Worm (Caenorhabditis elegans): ENCODE measurements around the gene aka-1.
"Not testable (repeated sequence)": the region's sequence is repeated elsewhere in the genome, so short reads cannot be mapped to it uniquely, and the experiment has no call there.

aka-1 gene

ce11 chrII:7459205-7459604 lies 19.1 kb downstream of the aka-1 start, which contains the start of gene D1022.2:
TSS of gene D1022.2 (plus strand) at chrII:7459505.
- TF ChIP-seq W03F9.2 (tag; optimal IDR thresholded peaks at IDR 0.05) (no peak), him-1 (tag; optimal IDR thresholded peaks at IDR 0.05) (no peak), dao-5 (tag; optimal IDR thresholded peaks at IDR 0.05) (no peak)

DNA sequence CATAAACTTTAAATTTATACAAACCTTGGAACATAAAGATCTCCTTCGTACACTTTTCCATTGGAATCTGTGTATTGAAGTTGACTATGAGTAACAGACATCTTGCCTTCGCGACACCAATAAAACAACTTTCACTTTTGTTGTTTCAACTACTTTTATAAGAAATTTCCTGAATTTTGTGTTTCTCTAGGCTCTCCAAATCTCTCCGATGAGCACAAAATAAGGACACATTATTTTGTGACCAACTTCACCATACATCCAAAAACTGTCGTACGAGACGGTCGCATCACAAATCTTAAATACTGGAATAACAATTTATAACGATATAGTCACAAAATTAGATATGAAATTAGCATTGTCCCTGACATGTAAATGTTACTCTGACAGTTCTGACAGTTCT lies 19.6 kb downstream of the aka-1 start, which contains the start of gene D1022.5:
Gene D1022.5, minus strand, starts transcription at position 101 of the 400 bp plus-strand sequence.
- no peak for TF ChIP-seq him-1 (tag; optimal IDR thresholded peaks at IDR 0.05)
- no peak for TF ChIP-seq dao-5 (tag; optimal IDR thresholded peaks at IDR 0.05)
- no peak for TF ChIP-seq W03F9.2 (tag; optimal IDR thresholded peaks at IDR 0.05)

DNA sequence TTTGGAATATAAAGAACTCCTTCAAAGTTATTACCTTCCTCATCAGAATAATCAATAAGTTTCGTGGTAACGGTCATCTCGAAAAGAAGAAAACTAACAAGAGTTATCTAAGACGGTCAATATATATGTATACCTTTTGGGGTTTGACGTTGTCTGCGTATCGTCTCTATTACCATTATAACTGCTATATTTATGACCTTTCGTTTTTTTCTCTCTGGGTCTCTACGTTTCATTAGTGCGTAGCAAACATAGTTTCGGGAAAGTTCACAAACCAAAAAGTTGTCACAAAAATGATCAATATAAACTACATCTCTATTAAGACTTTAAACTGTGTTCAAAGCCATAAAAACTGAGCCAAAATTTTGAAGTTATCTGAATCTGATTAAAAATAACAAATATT lies 21.1 kb downstream of the aka-1 start, which contains the start of gene D1022.4:
Gene D1022.4, minus strand, starts transcription at position 83 of the 400 bp plus-strand sequence.
- no peak for TF ChIP-seq dao-5 (tag; optimal IDR thresholded peaks at IDR 0.05)
- TF ChIP-seq W03F9.2 (tag; optimal IDR thresholded peaks at IDR 0.05): no peak
- no peak for TF ChIP-seq him-1 (tag; optimal IDR thresholded peaks at IDR 0.05)

- no peak for TF ChIP-seq W03F9.2 (tag; optimal IDR thresholded peaks at IDR 0.05)
- no peak for TF ChIP-seq him-1 (tag; optimal IDR thresholded peaks at IDR 0.05)
- no peak for TF ChIP-seq dao-5 (tag; optimal IDR thresholded peaks at IDR 0.05)
Observed at ce11 chrII:7456184-7456583, 22.2 kb downstream of the aka-1 start, which contains the start of gene D1022.3. TSS of gene D1022.3 (minus strand) at chrII:7456284.

DNA sequence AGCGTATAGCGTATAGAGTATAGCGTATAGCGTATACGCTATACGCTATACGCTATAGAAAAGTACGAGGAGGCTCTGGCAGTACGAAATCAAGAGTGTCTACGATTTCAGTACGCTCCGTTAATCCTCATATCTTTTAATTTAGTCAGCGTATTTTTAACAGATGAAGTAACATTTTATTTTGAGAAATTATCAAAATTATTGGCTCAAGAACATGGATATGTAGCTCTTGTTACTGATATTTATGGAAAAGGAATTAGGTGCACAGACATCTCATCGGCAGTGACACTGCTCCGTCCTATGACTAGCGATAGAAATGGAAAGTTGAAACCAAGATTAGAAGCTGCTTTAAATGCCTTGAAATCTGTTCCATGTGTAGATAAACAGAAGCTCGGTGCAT lies 43.4 kb downstream of the aka-1 start, which contains the start of gene K02A2.1:
Gene K02A2.1, plus strand, starts transcription at position 301 of the 400 bp plus-strand sequence.
- not testable (repeated sequence) for TF ChIP-seq him-1, W03F9.2, dao-5 (tag; optimal IDR thresholded peaks at IDR 0.05)

DNA sequence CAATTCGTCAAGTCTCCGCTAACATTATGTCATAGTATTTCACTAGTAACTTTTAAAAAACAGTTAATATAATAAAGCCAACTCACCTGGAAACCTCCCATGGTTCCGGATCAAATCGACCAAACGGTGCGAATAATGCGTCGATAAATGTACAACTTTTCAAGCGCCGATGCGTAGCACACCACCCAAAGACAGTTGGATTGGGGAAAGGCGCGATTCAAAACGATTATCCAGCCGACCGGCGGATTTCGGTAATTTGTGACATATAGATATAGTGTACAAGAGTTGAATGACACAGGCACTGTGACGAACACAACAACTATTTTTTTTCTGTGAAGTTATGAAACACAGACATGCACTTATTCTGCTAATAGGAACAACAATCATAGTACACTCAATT lies 44.2 kb downstream of the aka-1 start, which contains the start of gene kcc-3:
Gene kcc-3, minus strand, starts transcription at position 101 of the 400 bp plus-strand sequence.
- no peak for TF ChIP-seq dao-5 (tag; optimal IDR thresholded peaks at IDR 0.05)
- no peak for TF ChIP-seq him-1 (tag; optimal IDR thresholded peaks at IDR 0.05)
- no peak for TF ChIP-seq W03F9.2 (tag; optimal IDR thresholded peaks at IDR 0.05)

ce11 chrII:7432327-7432726 lies 46.0 kb downstream of the aka-1 start, which contains the start of gene srd-54:
TSS of gene srd-54 (plus strand) at chrII:7432627.
- TF ChIP-seq W03F9.2 (tag; optimal IDR thresholded peaks at IDR 0.05): no peak
- no peak for TF ChIP-seq him-1 (tag; optimal IDR thresholded peaks at IDR 0.05)
- TF ChIP-seq dao-5 (tag; optimal IDR thresholded peaks at IDR 0.05): no peak

All from whole organism, L4/young adult.